Fruit fly (Drosophila melanogaster): Measurements from ENCODE around the gene CG7369.

dm6 chr3L:22727739-22728335 lies 13.8 kb upstream of the CG7369 start, which contains the start of the genes CG14450 and CG11367:
- TF ChIP-seq h (optimal IDR thresholded peaks at IDR 0.05) (no peak), psq (optimal IDR thresholded peaks at IDR 0.05) (no peak), ttk (optimal IDR thresholded peaks at IDR 0.05) (no peak)
